Worm (Caenorhabditis elegans): ENCODE results near the gene Y75B7B.2.

ce11 chrV:1317869-1318354 is 42.1 kb upstream of the Y75B7B.2 start, which contains the start of gene F16B3.3:
- TF ChIP-seq nhr-80 (tag; optimal IDR thresholded peaks at IDR 0.05): no peak
- TF ChIP-seq lin-26 (GFP tag; IDR thresholded peaks at IDR 0.05): no peak
- no peak for TF ChIP-seq unc-62 (GFP tag; optimal IDR thresholded peaks at IDR 0.05)
- TF ChIP-seq nfyb-1 (GFP tag; IDR thresholded peaks at IDR 0.05): no peak
- no peak for TF ChIP-seq pha-4 (tag; optimal IDR thresholded peaks at IDR 0.05)
- no peak for TF ChIP-seq lin-35 (GFP tag; optimal IDR thresholded peaks at IDR 0.05)
- no peak for TF ChIP-seq F33H1.4 (GFP tag; IDR thresholded peaks at IDR 0.05)
- no peak for TF ChIP-seq ztf-6 (GFP tag; IDR thresholded peaks at IDR 0.05)
- no peak for TF ChIP-seq ztf-3 (GFP tag; optimal IDR thresholded peaks at IDR 0.05)
- no peak for TF ChIP-seq F57C9.4 (tag; optimal IDR thresholded peaks at IDR 0.05)
